Worm (Caenorhabditis elegans) whole organism, L4/young adult: ENCODE data around the gene cdd-1.

Experiments used
- W03F9.2 ChIP-seq: fragments of 150-350 bp; optimal IDR thresholded peaks from 2 replicates; lab custom pipeline; 2014; ENCODE audit warnings: missing biosample characterization, missing genetic modification characterization
- dao-5 ChIP-seq: sonication (generic microtip); optimal IDR thresholded peaks from 2 replicates; lab custom pipeline; 2016; ENCODE audit warnings: missing genotype, missing genetic modification characterization, moderate library complexity, missing compliant biosample characterization

DNA sequence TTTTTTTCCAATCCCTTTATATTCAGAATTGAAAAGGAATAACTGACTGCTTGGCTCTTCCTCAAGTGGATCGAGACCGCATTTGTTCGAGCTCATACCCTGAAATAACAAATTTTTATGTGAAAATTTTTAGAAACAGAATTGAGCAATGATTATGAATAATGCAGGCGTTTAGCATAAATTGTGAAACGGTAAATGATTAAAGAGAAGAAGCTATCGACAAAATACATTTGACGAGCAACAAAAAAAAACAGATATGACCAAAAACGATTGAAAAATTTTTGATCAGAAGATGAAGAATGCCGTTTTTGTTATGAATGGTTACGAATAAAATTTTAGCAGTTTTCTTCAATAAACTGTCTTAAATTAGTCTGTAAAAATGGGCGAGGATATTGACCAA, 7.3 kb downstream of the cdd-1 start, which contains the start of gene C17H11.6:
- TF ChIP-seq dao-5 (no peak), W03F9.2 (tag; lab: Kevin White, UChicago) (no peak)
